Fruit fly (Drosophila melanogaster): ENCODE measurements around the gene CG4073.

The CG4073 gene

DNA sequence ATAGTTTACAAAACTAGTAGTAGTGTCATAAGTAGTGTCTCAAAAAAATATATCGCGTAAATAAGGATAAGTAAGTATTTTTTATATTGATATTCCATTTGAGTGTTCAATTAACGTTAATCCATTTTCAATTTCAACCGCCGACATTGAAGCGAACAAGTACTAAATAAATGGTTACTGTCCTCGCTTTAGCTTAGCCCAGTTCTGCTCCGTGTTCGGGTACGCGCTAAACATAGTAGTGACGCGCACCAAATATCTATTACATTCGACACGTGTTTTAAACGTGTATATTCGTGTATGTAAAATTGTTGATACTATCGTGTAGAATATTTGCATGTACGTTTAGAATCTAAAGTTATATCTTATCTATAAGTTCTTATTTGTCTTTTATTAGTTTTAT lies 39.5 kb upstream of the CG4073 start (continued):
- TF ChIP-seq pb (GFP tag; optimal IDR thresholded peaks at IDR 0.05) (no peak), dmrt11E (tag; optimal IDR thresholded peaks at IDR 0.05) (no peak), CG17186 (GFP tag; optimal IDR thresholded peaks at IDR 0.05) (no peak), BEAF-32 (GFP tag; optimal IDR thresholded peaks at IDR 0.05) (peak; percentile 87), phol (tag; optimal IDR thresholded peaks at IDR 0.05) (peak; percentile 58), HLH3B (GFP tag; IDR thresholded peaks at IDR 0.05) (no peak), Dip2 (GFP tag; IDR thresholded peaks at IDR 0.05) (no peak), eyg (GFP tag; optimal IDR thresholded peaks at IDR 0.05) (no peak), CG16779 (GFP tag; IDR thresholded peaks at IDR 0.05) (no peak), CG10431 (GFP tag; optimal IDR thresholded peaks at IDR 0.05) (no peak), CG4707 (GFP tag; optimal IDR thresholded peaks at IDR 0.05) (no peak), CG17385 (GFP tag; optimal IDR thresholded peaks at IDR 0.05) (no peak), CG11247 (GFP tag; IDR thresholded peaks at IDR 0.05) (no peak), CG5953 (GFP tag; IDR thresholded peaks at IDR 0.05) (no peak), D19A (tag; optimal IDR thresholded peaks at IDR 0.05) (no peak), CG1832 (GFP tag; optimal IDR thresholded peaks at IDR 0.05) (no peak), cato (GFP tag; optimal IDR thresholded peaks at IDR 0.05; ENCODE audit: borderline replicate concordance) (no peak), Nf-YA (GFP tag; IDR thresholded peaks at IDR 0.05) (no peak), Jarid2 (GFP tag; optimal IDR thresholded peaks at IDR 0.05) (peak; percentile 30), unc-4 (GFP tag; IDR thresholded peaks at IDR 0.05; ENCODE audit: partially characterized antibody) (peak; percentile 83), grn (GFP tag; optimal IDR thresholded peaks at IDR 0.05) (peak; percentile 50), MBD-R2 (GFP tag; IDR thresholded peaks at IDR 0.05) (no peak), Mes4 (GFP tag; optimal IDR thresholded peaks at IDR 0.05) (no peak), stwl (tag; optimal IDR thresholded peaks at IDR 0.05) (peak; percentile 85), CG7357 (GFP tag; IDR thresholded peaks at IDR 0.05) (no peak), amos (GFP tag; IDR thresholded peaks at IDR 0.05; ENCODE audit: partially characterized antibody) (peak; percentile 93), CG2116 (GFP tag; optimal IDR thresholded peaks at IDR 0.05) (peak; percentile 19), CG17912 (GFP tag; optimal IDR thresholded peaks at IDR 0.05) (peak; percentile 3), CG30431 (GFP tag; optimal IDR thresholded peaks at IDR 0.05) (no peak), abd-A (tag; optimal IDR thresholded peaks at IDR 0.05) (no peak), Atf-2 (GFP tag; optimal IDR thresholded peaks at IDR 0.05) (no peak), exex (tag; optimal IDR thresholded peaks at IDR 0.05) (peak; percentile 22), bigmax (GFP tag; optimal IDR thresholded peaks at IDR 0.05) (no peak), CG10321 (GFP tag; IDR thresholded peaks at IDR 0.05) (no peak), CG31441 (GFP tag; IDR thresholded peaks at IDR 0.05) (no peak), lab (GFP tag; optimal IDR thresholded peaks at IDR 0.05) (peak; percentile 65), bbx (GFP tag; IDR thresholded peaks at IDR 0.05; ENCODE audit: partially characterized antibody) (peak; percentile 82), ems (GFP tag; optimal IDR thresholded peaks at IDR 0.05) (peak; percentile 9), cwo (GFP tag; optimal IDR thresholded peaks at IDR 0.05) (no peak), sim (GFP tag; IDR thresholded peaks at IDR 0.05) (no peak), CG15011 (GFP tag; optimal IDR thresholded peaks at IDR 0.05) (no peak), CG8388 (GFP tag; optimal IDR thresholded peaks at IDR 0.05) (no peak), en (GFP tag; optimal IDR thresholded peaks at IDR 0.05) (no peak), hth (optimal IDR thresholded peaks at IDR 0.05) (no peak), Spps (tag; optimal IDR thresholded peaks at IDR 0.05) (peak; percentile 25), gfzf (GFP tag; optimal IDR thresholded peaks at IDR 0.05) (peak; percentile 55), CTCF (GFP tag; optimal IDR thresholded peaks at IDR 0.05) (peak; percentile 88), Ada2b (GFP tag; IDR thresholded peaks at IDR 0.05) (no peak), shn (GFP tag; optimal IDR thresholded peaks at IDR 0.05) (peak; percentile 31), HmgZ (tag; optimal IDR thresholded peaks at IDR 0.05) (peak; percentile 93), CG8281 (tag; optimal IDR thresholded peaks at IDR 0.05) (no peak), CG3726 (GFP tag; IDR thresholded peaks at IDR 0.05) (no peak)
